Fruit fly (Drosophila melanogaster) whole organism, embryonic: ENCODE measurements around the gene Helz.
A peak's percentile ranks its signal among the peaks of the same experiment; 100 is the strongest.

Experiments
- Atf-2 ChIP-seq: fragments of 200-800 bp; sonication (Bioruptor generic); optimal IDR thresholded peaks from 2 replicates; lab custom pipeline; 2016; ENCODE audit warnings: missing biosample characterization, missing genetic modification characterization
- Atf3 ChIP-seq: fragments of 200-800 bp; sonication (Bioruptor generic); optimal IDR thresholded peaks from 3 replicates; lab custom pipeline; 2016; ENCODE audit warnings: missing biosample characterization, missing genetic modification characterization
- B-H1 ChIP-seq: fragments of 200-800 bp; sonication (Bioruptor generic); IDR thresholded peaks from 3 replicates; pipeline ENCODE4 v1.3.6; 2022; ENCODE audit warnings: missing biosample characterization, missing genetic modification characterization
- CG10209 ChIP-seq: fragments of 200-800 bp; sonication (Bioruptor generic); optimal IDR thresholded peaks from 3 replicates; lab custom pipeline; 2017; ENCODE audit warnings: missing biosample characterization, mild to moderate bottlenecking, missing genetic modification characterization, missing genetic modification reagents
- CG10366 ChIP-seq: fragments of 200-800 bp; sonication (Bioruptor generic); IDR thresholded peaks from 2 replicates; pipeline ENCODE4 v1.3.6; 2022; ENCODE audit warnings: missing biosample characterization, missing genetic modification characterization
- CG10431 ChIP-seq: fragments of 200-800 bp; sonication (Bioruptor generic); optimal IDR thresholded peaks from 3 replicates; lab custom pipeline; 2018; ENCODE audit warnings: missing biosample characterization, mild to moderate bottlenecking, missing genetic modification characterization
- CG10565 ChIP-seq: fragments of 200-800 bp; sonication (Bioruptor generic); optimal IDR thresholded peaks from 3 replicates; lab custom pipeline; 2016; ENCODE audit warnings: missing biosample characterization, mild to moderate bottlenecking, missing genetic modification characterization
- CG12071 ChIP-seq: fragments of 200-800 bp; sonication (Bioruptor generic); optimal IDR thresholded peaks from 3 replicates; lab custom pipeline; 2018; ENCODE audit warnings: missing biosample characterization, mild to moderate bottlenecking, missing genetic modification characterization
- CG14014 ChIP-seq: fragments of 200-800 bp; sonication (Bioruptor generic); IDR thresholded peaks from 2 replicates; pipeline ENCODE4 v1.3.6; 2022; ENCODE audit warnings: missing biosample characterization, missing genetic modification characterization
- CG15073 ChIP-seq: fragments of 200-800 bp; sonication (Bioruptor generic); optimal IDR thresholded peaks from 2 replicates; lab custom pipeline; 2016; ENCODE audit warnings: missing biosample characterization, missing genetic modification characterization
- CG16813 ChIP-seq: fragments of 200-800 bp; sonication (Bioruptor generic); IDR thresholded peaks from 3 replicates; pipeline ENCODE4 v1.3.6; 2022; ENCODE audit warnings: missing biosample characterization, missing genetic modification characterization; ENCODE audit not compliant: partially characterized antibody
- CG17912 ChIP-seq: fragments of 200-800 bp; sonication (Bioruptor generic); optimal IDR thresholded peaks from 2 replicates; lab custom pipeline; 2018; ENCODE audit warnings: missing biosample characterization, mild to moderate bottlenecking, missing genetic modification characterization
- CG2875 ChIP-seq: fragments of 200-800 bp; sonication (Bioruptor generic); optimal IDR thresholded peaks from 2 replicates; lab custom pipeline; 2017; ENCODE audit warnings: missing biosample characterization, mild to moderate bottlenecking, missing genetic modification characterization, missing genetic modification reagents
- CG30431 ChIP-seq: fragments of 200-800 bp; sonication (Bioruptor generic); optimal IDR thresholded peaks from 2 replicates; lab custom pipeline; 2017; ENCODE audit warnings: missing biosample characterization, missing genetic modification characterization
- CG32767 ChIP-seq: fragments of 200-800 bp; sonication (Bioruptor generic); IDR thresholded peaks from 2 replicates; pipeline ENCODE4 v1.3.6; 2022; ENCODE audit warnings: missing biosample characterization, missing genetic modification characterization
- CG4328 ChIP-seq: fragments of 200-800 bp; sonication (Bioruptor generic); optimal IDR thresholded peaks from 3 replicates; lab custom pipeline; 2017; ENCODE audit warnings: missing biosample characterization, missing genetic modification reagents, missing genetic modification characterization
- CG4617 ChIP-seq: fragments of 200-800 bp; sonication (Bioruptor generic); optimal IDR thresholded peaks from 3 replicates; lab custom pipeline; 2016; ENCODE audit warnings: missing biosample characterization, missing genetic modification characterization, borderline replicate concordance
- CG5953 ChIP-seq: fragments of 200-800 bp; sonication (Bioruptor generic); IDR thresholded peaks from 2 replicates; pipeline ENCODE4 v1.3.6; 2022; ENCODE audit warnings: missing biosample characterization, missing genetic modification characterization
- CG7963 ChIP-seq: fragments of 200-800 bp; sonication (Bioruptor generic); IDR thresholded peaks from 3 replicates; pipeline ENCODE4 v1.3.6; 2022; ENCODE audit warnings: missing biosample characterization, missing genetic modification characterization; ENCODE audit not compliant: partially characterized antibody
- CG8089 ChIP-seq: fragments of 200-800 bp; sonication (Bioruptor generic); optimal IDR thresholded peaks from 3 replicates; lab custom pipeline; 2016; ENCODE audit warnings: missing biosample characterization, missing genetic modification characterization
- CG8388 ChIP-seq: fragments of 200-800 bp; sonication (Bioruptor generic); optimal IDR thresholded peaks from 2 replicates; lab custom pipeline; 2019; ENCODE audit warnings: missing biosample characterization, mild to moderate bottlenecking, missing genetic modification characterization, moderate library complexity
- CG9437 ChIP-seq: fragments of 200-800 bp; sonication (Bioruptor generic); optimal IDR thresholded peaks from 2 replicates; lab custom pipeline; 2018; ENCODE audit warnings: missing biosample characterization, mild to moderate bottlenecking, missing genetic modification characterization
- CG9609 ChIP-seq: fragments of 200-800 bp; sonication (Bioruptor generic); optimal IDR thresholded peaks from 3 replicates; lab custom pipeline; 2016; ENCODE audit warnings: missing biosample characterization, missing genetic modification characterization
- CG9817 ChIP-seq: fragments of 200-800 bp; sonication (Bioruptor generic); optimal IDR thresholded peaks from 2 replicates; lab custom pipeline; 2018; ENCODE audit warnings: missing biosample characterization, mild to moderate bottlenecking, missing genetic modification characterization, moderate library complexity
- D19A ChIP-seq: fragments of 200-800 bp; optimal IDR thresholded peaks from 3 replicates; lab custom pipeline; 2019; ENCODE audit warnings: missing biosample characterization, mild to moderate bottlenecking, missing genetic modification characterization, moderate library complexity
- Dek ChIP-seq: fragments of 200-800 bp; sonication (Bioruptor generic); optimal IDR thresholded peaks from 3 replicates; lab custom pipeline; 2019; ENCODE audit warnings: missing biosample characterization, mild to moderate bottlenecking, missing genetic modification characterization, moderate library complexity
- H2.0 ChIP-seq: fragments of 200-800 bp; sonication (Bioruptor generic); IDR thresholded peaks from 2 replicates; pipeline ENCODE4 v1.3.6; 2022; ENCODE audit warnings: missing biosample characterization, missing genetic modification characterization
- HmgD ChIP-seq: fragments of 200-800 bp; sonication (Bioruptor generic); optimal IDR thresholded peaks from 3 replicates; lab custom pipeline; 2016; ENCODE audit warnings: missing biosample characterization, missing genetic modification characterization
- Hr39 ChIP-seq: fragments of >200 bp; optimal IDR thresholded peaks from 2 replicates; lab custom pipeline; 2017
- Hsf ChIP-seq: fragments of 200-800 bp; sonication (Bioruptor generic); optimal IDR thresholded peaks from 3 replicates; lab custom pipeline; 2016; ENCODE audit warnings: missing biosample characterization, missing genetic modification characterization
- Lpt ChIP-seq: fragments of >200 bp; optimal IDR thresholded peaks from 2 replicates; lab custom pipeline; 2018; ENCODE audit warnings: missing biosample characterization, missing genetic modification characterization
- Max ChIP-seq: fragments of 200-800 bp; sonication (Bioruptor generic); optimal IDR thresholded peaks from 2 replicates; lab custom pipeline; 2016; ENCODE audit warnings: missing biosample characterization, mild to moderate bottlenecking, missing genetic modification characterization
- amos ChIP-seq: fragments of 200-800 bp; sonication (Bioruptor generic); IDR thresholded peaks from 2 replicates; pipeline ENCODE4 v1.3.6; 2022; ENCODE audit warnings: missing biosample characterization, missing genetic modification characterization; ENCODE audit not compliant: partially characterized antibody
- ase ChIP-seq: fragments of 200-800 bp; sonication (Bioruptor generic); IDR thresholded peaks from 3 replicates; pipeline ENCODE4 v1.3.6; 2022; ENCODE audit warnings: missing biosample characterization, missing genetic modification characterization
- cas ChIP-seq: fragments of 200-800 bp; sonication (Bioruptor generic); IDR thresholded peaks from 2 replicates; pipeline ENCODE4 v1.3.6; 2022; ENCODE audit warnings: missing biosample characterization, missing genetic modification characterization
- corto ChIP-seq: fragments of 200-800 bp; sonication (Bioruptor generic); optimal IDR thresholded peaks from 2 replicates; lab custom pipeline; 2016; ENCODE audit warnings: missing biosample characterization, mild to moderate bottlenecking, missing genetic modification characterization, moderate library complexity
- crp ChIP-seq, 2 experiments: fragments of 200-800 bp; sonication (Bioruptor generic); optimal IDR thresholded peaks; 2 replicates in 1 of 2; 3 replicates in 1 of 2; lab custom pipeline; 2017; ENCODE audit warnings: missing biosample characterization in 2 of 2, missing genetic modification characterization in 2 of 2, mild to moderate bottlenecking in 1 of 2, moderate library complexity in 1 of 2
- eve ChIP-seq, 2 experiments: fragments of >200 bp; optimal IDR thresholded peaks; 2 replicates each; lab custom pipeline; 2017; ENCODE audit warnings: missing biosample characterization in 2 of 2, missing genetic modification characterization in 2 of 2
- fd64A ChIP-seq: fragments of 200-800 bp; sonication (Bioruptor generic); optimal IDR thresholded peaks from 3 replicates; lab custom pipeline; 2018; ENCODE audit warnings: missing biosample characterization, mild to moderate bottlenecking, missing genetic modification characterization
- h ChIP-seq: fragments of >200 bp; optimal IDR thresholded peaks from 2 replicates; lab custom pipeline; 2017
- ham ChIP-seq: fragments of 200-800 bp; sonication (Bioruptor generic); IDR thresholded peaks from 2 replicates; pipeline ENCODE4 v1.3.6; 2022; ENCODE audit warnings: missing biosample characterization, missing genetic modification characterization
- hbn ChIP-seq: fragments of 200-800 bp; sonication (Bioruptor generic); IDR thresholded peaks from 2 replicates; pipeline ENCODE4 v1.3.6; 2022; ENCODE audit warnings: missing biosample characterization, missing genetic modification characterization; ENCODE audit not compliant: partially characterized antibody
- lola ChIP-seq, 3 experiments: fragments of >200 bp in 2 of 3; fragments of 200-800 bp in 1 of 3; sonication (Bioruptor generic) in 1 of 3; optimal IDR thresholded peaks; 2 replicates each; lab custom pipeline; 2017 to 2019; ENCODE audit warnings: missing biosample characterization in 3 of 3, missing genetic modification characterization in 3 of 3, mild to moderate bottlenecking in 1 of 3, moderate library complexity in 1 of 3
- mirr ChIP-seq: fragments of 200-800 bp; sonication (Bioruptor generic); optimal IDR thresholded peaks from 3 replicates; lab custom pipeline; 2018; ENCODE audit warnings: missing biosample characterization, mild to moderate bottlenecking, missing genetic modification characterization
- mld ChIP-seq: fragments of 200-800 bp; sonication (Bioruptor generic); IDR thresholded peaks from 3 replicates; pipeline ENCODE4 v1.3.6; 2022; ENCODE audit warnings: missing biosample characterization, missing genetic modification characterization; ENCODE audit not compliant: partially characterized antibody
- pb ChIP-seq: fragments of 200-800 bp; sonication (Bioruptor generic); optimal IDR thresholded peaks from 3 replicates; lab custom pipeline; 2016; ENCODE audit warnings: missing biosample characterization, missing genetic modification characterization
- slp2 ChIP-seq: fragments of 200-800 bp; sonication (Bioruptor generic); optimal IDR thresholded peaks from 2 replicates; lab custom pipeline; 2016; ENCODE audit warnings: missing biosample characterization, missing genetic modification characterization
- sug ChIP-seq: fragments of 200-800 bp; optimal IDR thresholded peaks from 2 replicates; lab custom pipeline; 2019; ENCODE audit warnings: missing biosample characterization, mild to moderate bottlenecking, missing genetic modification characterization, moderate library complexity
- tap ChIP-seq: fragments of 200-800 bp; optimal IDR thresholded peaks from 3 replicates; lab custom pipeline; 2019; ENCODE audit warnings: missing biosample characterization, mild to moderate bottlenecking, missing genetic modification characterization, moderate library complexity

The Helz gene

DNA sequence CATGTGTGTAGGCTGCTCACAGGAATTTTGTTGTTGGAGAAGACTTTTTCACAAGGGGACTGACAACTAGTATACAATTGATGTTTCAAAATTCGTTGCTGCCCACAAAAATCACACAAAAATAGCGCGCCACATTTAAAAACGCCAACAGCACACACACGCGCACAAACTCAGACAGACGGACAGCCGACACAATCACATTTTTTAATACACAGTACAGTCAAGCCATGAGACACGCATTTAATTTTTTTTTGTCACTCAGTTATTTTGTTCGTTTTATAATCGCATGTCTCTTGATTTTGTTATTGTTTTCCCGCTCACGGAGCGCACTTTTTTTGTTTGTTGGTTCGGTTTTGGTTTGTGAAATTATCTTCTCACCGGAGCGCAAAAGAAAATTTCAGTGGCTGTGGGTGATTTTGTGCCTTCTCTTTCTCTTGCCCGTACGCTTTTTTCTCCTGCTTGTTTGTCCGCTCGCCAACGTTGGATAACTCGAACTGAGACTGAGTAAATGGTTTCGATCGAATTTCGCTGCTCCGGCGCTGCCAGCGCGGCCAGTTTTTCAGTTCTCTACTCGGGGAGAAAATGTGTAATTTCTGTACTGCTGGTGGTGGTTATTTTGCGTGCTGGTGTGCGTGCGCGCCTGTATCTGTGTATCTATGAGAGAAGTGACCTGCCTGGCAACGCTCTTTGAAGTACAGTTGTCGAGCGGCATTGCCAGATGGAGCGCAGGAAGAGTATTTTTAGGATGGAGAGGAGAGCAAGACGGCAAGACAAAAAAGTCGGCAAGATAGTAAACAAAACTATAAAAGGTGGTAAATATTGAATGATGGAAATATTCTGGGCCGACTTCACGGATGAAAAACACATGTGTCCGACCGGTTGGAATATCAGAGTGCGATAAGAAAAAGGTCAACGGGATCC lies 32.0 kb upstream of the Helz start, which contains the start of gene CG42507 (continued):
- peak in 1 of 2 experiments; percentile 12 for TF ChIP-seq crp (GFP tag; optimal IDR thresholded peaks at IDR 0.05; lab: Kevin White, UChicago)
- no peak for TF ChIP-seq CG9609 (GFP tag; lab: Kevin White, UChicago)
- no peak for TF ChIP-seq h (lab: Kevin White, UChicago)
- no peak for TF ChIP-seq H2.0
- TF ChIP-seq Max, result no peak
- TF ChIP-seq Atf3, result no peak
- TF ChIP-seq amos (GFP tag; lab: Robert Waterston, UW), result no peak; the same call in 1 of the 2 replicates
- no peak for TF ChIP-seq CG9437 (GFP tag; lab: Kevin White, UChicago)
- 0 out of 3 replicates have a peak, but pooled peaks have one; percentile 29 for TF ChIP-seq CG16813 (GFP tag; lab: Robert Waterston, UW)
- TF ChIP-seq CG4328 (GFP tag; lab: Kevin White, UChicago), result peak; percentile 60
- TF ChIP-seq cas (GFP tag; lab: Robert Waterston, UW), result no peak
- TF ChIP-seq CG10431, result peak; percentile 84
- TF ChIP-seq eve (GFP tag; optimal IDR thresholded peaks at IDR 0.05; lab: Kevin White, UChicago), result no peak
- TF ChIP-seq CG10366 (GFP tag; lab: Robert Waterston, UW), result no peak
- no peak for TF ChIP-seq corto (GFP tag; lab: Kevin White, UChicago)
- TF ChIP-seq tap (tag; lab: Kevin White, UChicago), result peak; percentile 30
- TF ChIP-seq CG12071, result peak; percentile 80
- TF ChIP-seq CG17912 (GFP tag; lab: Kevin White, UChicago), result peak; percentile 61
- TF ChIP-seq hbn (GFP tag; lab: Robert Waterston, UW), result peak; percentile 51
- peak; percentile 84 for TF ChIP-seq sug (tag; lab: Kevin White, UChicago)
- TF ChIP-seq B-H1 (GFP tag; lab: Robert Waterston, UW), result no peak
- TF ChIP-seq Hsf (GFP tag; lab: Kevin White, UChicago), result no peak
- TF ChIP-seq Atf-2, result no peak
- TF ChIP-seq lola (GFP tag; optimal IDR thresholded peaks at IDR 0.05; lab: Kevin White, UChicago), result no peak
- TF ChIP-seq mirr (GFP tag; lab: Kevin White, UChicago), result peak; percentile 80
- no peak for TF ChIP-seq Lpt (GFP tag; lab: Kevin White, UChicago)
- no peak for TF ChIP-seq slp2 (GFP tag; lab: Kevin White, UChicago)
- TF ChIP-seq D19A (tag; lab: Kevin White, UChicago), result peak; percentile 79
- TF ChIP-seq CG4617 (GFP tag; lab: Kevin White, UChicago), result no peak
- no peak for TF ChIP-seq CG8089 (GFP tag; lab: Kevin White, UChicago)
- TF ChIP-seq CG8388 (GFP tag; lab: Kevin White, UChicago), result no peak
- TF ChIP-seq ase, result no peak
- no peak for TF ChIP-seq CG15073 (GFP tag; lab: Kevin White, UChicago)
- no peak for TF ChIP-seq CG7963 (GFP tag; lab: Robert Waterston, UW)
- peak; percentile 47 for TF ChIP-seq CG10209
- peak; percentile 70; the same call in 1 of the 2 replicates for TF ChIP-seq CG32767 (GFP tag; lab: Robert Waterston, UW)
- peak; percentile 54; the same call in 1 of the 2 replicates for TF ChIP-seq CG14014
- no peak for TF ChIP-seq pb (GFP tag; lab: Kevin White, UChicago)
- TF ChIP-seq CG2875, result peak; percentile 21
- no peak for TF ChIP-seq ham (GFP tag; lab: Robert Waterston, UW)
- TF ChIP-seq CG10565 (GFP tag; lab: Kevin White, UChicago), result no peak
- TF ChIP-seq Hr39 (lab: Kevin White, UChicago), result no peak
- no peak for TF ChIP-seq CG9817
- peak; percentile 67 for TF ChIP-seq fd64A
- TF ChIP-seq HmgD (GFP tag; lab: Kevin White, UChicago), result no peak
- TF ChIP-seq CG5953 (GFP tag; lab: Robert Waterston, UW), result no peak
- TF ChIP-seq CG30431 (GFP tag; lab: Kevin White, UChicago), result no peak
- TF ChIP-seq mld (GFP tag; lab: Robert Waterston, UW), result no peak
- TF ChIP-seq Dek (tag; lab: Kevin White, UChicago), result peak; percentile 18
